Fruit fly (Drosophila melanogaster) whole organism: ENCODE data around the gene Irbp.

Experiments
- CG8478 ChIP-seq: fragments of >200 bp; optimal IDR thresholded peaks from 2 replicates; lab custom pipeline; 2018; ENCODE audit warnings: inconsistent platforms
- Dll ChIP-seq: fragments of >200 bp; optimal IDR thresholded peaks from 2 replicates; lab custom pipeline; 2017
- EcR ChIP-seq, 2 experiments: fragments of >200 bp; optimal IDR thresholded peaks; 2 replicates each; lab custom pipeline; 2017; ENCODE audit warnings: missing biosample characterization in 2 of 2, missing genetic modification characterization in 2 of 2, missing genetic modification reagents in 2 of 2
- pan ChIP-seq: fragments of >200 bp; optimal IDR thresholded peaks from 2 replicates; lab custom pipeline; 2017
- usp ChIP-seq: fragments of >200 bp; optimal IDR thresholded peaks from 2 replicates; lab custom pipeline; 2017; ENCODE audit warnings: missing biosample characterization, missing genetic modification characterization, mixed read lengths

- no peak for TF ChIP-seq EcR (GFP tag; optimal IDR thresholded peaks at IDR 0.05; lab: Kevin White, UChicago)
- TF ChIP-seq CG8478 (lab: Kevin White, UChicago), result no peak
- TF ChIP-seq usp (GFP tag; lab: Kevin White, UChicago), result no peak
- no peak for TF ChIP-seq pan (lab: Kevin White, UChicago)
- TF ChIP-seq Dll (lab: Kevin White, UChicago), result no peak
Observed at dm6 chr3R:11449688-11450087, 39.8 kb downstream of the Irbp start.
